Fruit fly (Drosophila melanogaster) whole organism, wandering third instar larva: ENCODE results near the gene Srp19.

Experiments used
- Abd-B ChIP-seq: fragments of >200 bp; optimal IDR thresholded peaks from 2 replicates; lab custom pipeline; 2017; ENCODE audit warnings: missing biosample characterization, missing genetic modification characterization
- HLH106 ChIP-seq: fragments of 200-800 bp; optimal IDR thresholded peaks from 3 replicates; lab custom pipeline; 2019; ENCODE audit warnings: missing biosample characterization, mild to moderate bottlenecking, missing genetic modification characterization, moderate library complexity
- Hr83 ChIP-seq: fragments of 200-300 bp; sonication (Bioruptor generic); optimal IDR thresholded peaks from 2 replicates; lab custom pipeline; 2016; ENCODE audit warnings: missing biosample characterization, mild to moderate bottlenecking, missing genetic modification characterization, moderate library complexity; ENCODE audit not compliant: poor library complexity, severe bottlenecking
- OdsH ChIP-seq: fragments of 200-800 bp; sonication (Bioruptor generic); optimal IDR thresholded peaks from 2 replicates; lab custom pipeline; 2016; ENCODE audit warnings: missing biosample characterization, mild to moderate bottlenecking, missing genetic modification characterization
- Vsx2 ChIP-seq: fragments of 200-300, 225-300 bp; sonication (Bioruptor generic); optimal IDR thresholded peaks from 2 replicates; lab custom pipeline; 2018; ENCODE audit warnings: missing biosample characterization, missing genetic modification characterization; ENCODE audit not compliant: partially characterized antibody
- br ChIP-seq: fragments of 200-800 bp; sonication (Bioruptor generic); optimal IDR thresholded peaks from 2 replicates; lab custom pipeline; 2016; ENCODE audit warnings: missing biosample characterization, missing genetic modification characterization
- dsf ChIP-seq: sonication (Bioruptor generic); optimal IDR thresholded peaks from 2 replicates; lab custom pipeline; 2016; ENCODE audit warnings: missing biosample characterization, missing genetic modification characterization, borderline replicate concordance
- lola ChIP-seq: fragments of >200 bp; optimal IDR thresholded peaks from 2 replicates; lab custom pipeline; 2017; ENCODE audit warnings: missing biosample characterization, missing genetic modification characterization
- pan ChIP-seq: fragments of >200 bp; optimal IDR thresholded peaks from 2 replicates; lab custom pipeline; 2017
- usp ChIP-seq: fragments of >200 bp; optimal IDR thresholded peaks from 2 replicates; lab custom pipeline; 2017; ENCODE audit warnings: missing biosample characterization, missing genetic modification characterization

- TF ChIP-seq HLH106 (tag; lab: Kevin White, UChicago) (no peak), Vsx2 (GFP tag; lab: Kevin White, UChicago) (no peak), usp (GFP tag; lab: Kevin White, UChicago) (no peak), OdsH (GFP tag; lab: Kevin White, UChicago) (no peak), br (no peak), dsf (GFP tag; lab: Kevin White, UChicago) (no peak), pan (no peak), Abd-B (GFP tag; lab: Kevin White, UChicago) (no peak), Hr83 (GFP tag; lab: Kevin White, UChicago) (no peak), lola (GFP tag; lab: Kevin White, UChicago) (no peak)
Measured at dm6 chr3L:7371290-7371689, 23.5 kb upstream of the Srp19 start.
